Worm (Caenorhabditis elegans): Measurements from ENCODE around the gene flp-2.
A peak's percentile ranks its signal among the peaks of the same experiment; 100 is the strongest.

flp-2 gene

DNA sequence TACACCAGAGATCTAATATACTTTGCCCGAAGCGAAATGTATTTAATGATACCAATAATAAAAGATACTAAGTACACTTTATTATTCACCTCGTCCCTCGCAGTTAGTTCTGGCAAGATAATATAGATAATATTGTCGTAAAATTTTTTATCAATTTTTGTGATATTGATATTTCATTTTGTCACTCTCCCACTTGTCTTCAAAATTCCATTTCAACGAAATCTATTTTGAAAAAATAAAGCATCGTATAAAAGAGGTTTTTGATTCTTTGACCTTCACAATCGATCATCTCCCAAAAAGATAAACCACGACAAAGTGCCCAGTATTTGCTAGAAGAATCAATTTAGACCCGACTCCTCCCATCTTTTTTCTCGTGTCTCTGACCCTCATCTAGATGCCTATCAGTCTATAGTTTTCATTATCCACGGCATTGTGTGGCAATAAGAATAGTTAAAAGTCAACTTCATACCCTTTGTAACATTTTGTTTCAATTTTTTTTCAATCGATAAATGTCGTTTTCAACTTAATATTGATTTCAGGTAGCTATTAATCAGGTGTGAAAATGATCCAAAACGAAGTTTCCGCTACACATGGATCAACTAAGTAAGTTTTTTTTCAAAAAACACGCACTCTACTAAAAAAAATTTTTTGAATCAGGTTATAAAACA, 41.2 kb downstream of the flp-2 start, which contains the start of gene cbs-1:
Gene cbs-1 (plus strand): TSS at position 534 of the 668 bp plus-strand sequence.
- TF ChIP-seq bed-3 (GFP tag; optimal IDR thresholded peaks at IDR 0.05) (no peak), snpc-4 (tag; optimal IDR thresholded peaks at IDR 0.05) (no peak), nhr-2 (tag; optimal IDR thresholded peaks at IDR 0.05) (no peak), nhr-28 (tag; optimal IDR thresholded peaks at IDR 0.05) (no peak), blmp-1 (tag; optimal IDR thresholded peaks at IDR 0.05) (no peak), elt-1 (tag; optimal IDR thresholded peaks at IDR 0.05; ENCODE audit: borderline replicate concordance, insufficient read depth) (no peak), mep-1 (tag; optimal IDR thresholded peaks at IDR 0.05) (no peak), sptf-1 (tag; optimal IDR thresholded peaks at IDR 0.05) (no peak), lin-32 (GFP tag; optimal IDR thresholded peaks at IDR 0.05) (no peak)

DNA sequence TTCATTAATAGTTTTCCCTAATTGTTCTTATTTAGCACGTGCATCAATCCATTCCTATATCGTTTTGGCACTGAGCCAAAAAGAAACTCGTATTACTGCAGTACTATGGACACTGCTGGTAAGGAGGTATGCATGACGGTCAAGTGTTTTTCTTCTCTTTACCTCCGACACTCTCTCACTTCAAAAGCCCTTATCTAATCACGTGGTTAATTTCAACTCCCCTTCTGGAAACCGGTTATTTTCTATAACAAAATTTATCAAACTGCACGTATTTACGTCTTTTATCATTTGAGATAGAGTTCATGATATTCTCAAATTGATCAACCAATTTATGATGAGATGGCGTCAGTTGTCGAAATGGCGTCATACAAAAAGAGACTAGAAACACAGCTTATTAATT, 43.4 kb downstream of the flp-2 start:
- no peak for TF ChIP-seq ces-1 (GFP tag; optimal IDR thresholded peaks at IDR 0.05)
- no peak for TF ChIP-seq cnd-1 (tag; optimal IDR thresholded peaks at IDR 0.05)
- no peak for TF ChIP-seq M03D4.4 (tag; optimal IDR thresholded peaks at IDR 0.05)
- no peak for TF ChIP-seq bed-3 (GFP tag; optimal IDR thresholded peaks at IDR 0.05)
- no peak for TF ChIP-seq unc-120 (tag; optimal IDR thresholded peaks at IDR 0.05; ENCODE audit: poor library complexity, severe bottlenecking)
- TF ChIP-seq lin-32 (GFP tag; optimal IDR thresholded peaks at IDR 0.05) = no peak
- no peak for TF ChIP-seq mab-5 (tag; optimal IDR thresholded peaks at IDR 0.05)
- TF ChIP-seq flh-1 (GFP tag; optimal IDR thresholded peaks at IDR 0.05) = no peak
- no peak for TF ChIP-seq lsy-2 (tag; optimal IDR thresholded peaks at IDR 0.05)
- TF ChIP-seq nhr-28 (tag; optimal IDR thresholded peaks at IDR 0.05) = no peak
- no peak for TF ChIP-seq ceh-83 (GFP tag; optimal IDR thresholded peaks at IDR 0.05)
- TF ChIP-seq nhr-2 (tag; optimal IDR thresholded peaks at IDR 0.05) = no peak
- no peak for TF ChIP-seq ham-2 (GFP tag; optimal IDR thresholded peaks at IDR 0.05)
- no peak for TF ChIP-seq nhr-237 (tag; optimal IDR thresholded peaks at IDR 0.05)
- no peak for TF ChIP-seq hlh-1 (tag; optimal IDR thresholded peaks at IDR 0.05)

DNA sequence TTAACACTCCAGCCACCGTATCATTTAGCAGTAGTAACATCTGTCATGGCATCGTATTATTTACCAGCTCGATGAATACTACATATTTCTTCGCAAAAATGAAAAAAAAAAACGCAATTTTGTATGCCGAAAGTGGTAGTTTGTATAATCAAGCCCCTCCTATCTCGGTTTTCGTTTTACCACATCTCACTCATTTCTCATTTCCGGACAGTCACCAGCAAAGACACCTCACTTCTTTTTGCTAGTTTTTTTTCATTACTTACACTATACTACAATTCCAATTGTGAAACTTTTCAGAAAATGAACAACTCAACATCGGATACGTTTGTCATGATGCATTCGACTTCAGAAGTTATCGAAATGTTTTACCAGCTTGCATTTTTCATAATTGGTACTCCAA, 45.9 kb downstream of the flp-2 start, which contains the start of gene gnrr-3:
Gene gnrr-3 (plus strand): TSS at position 301 of the 400 bp plus-strand sequence.
- TF ChIP-seq nhr-12 (tag; optimal IDR thresholded peaks at IDR 0.05) (no peak), ces-1 (GFP tag; optimal IDR thresholded peaks at IDR 0.05) (no peak), ham-2 (GFP tag; optimal IDR thresholded peaks at IDR 0.05) (no peak), hlh-1 (tag; optimal IDR thresholded peaks at IDR 0.05) (no peak), blmp-1 (tag; optimal IDR thresholded peaks at IDR 0.05) (no peak), ceh-39 (tag; optimal IDR thresholded peaks at IDR 0.05) (no peak)

DNA sequence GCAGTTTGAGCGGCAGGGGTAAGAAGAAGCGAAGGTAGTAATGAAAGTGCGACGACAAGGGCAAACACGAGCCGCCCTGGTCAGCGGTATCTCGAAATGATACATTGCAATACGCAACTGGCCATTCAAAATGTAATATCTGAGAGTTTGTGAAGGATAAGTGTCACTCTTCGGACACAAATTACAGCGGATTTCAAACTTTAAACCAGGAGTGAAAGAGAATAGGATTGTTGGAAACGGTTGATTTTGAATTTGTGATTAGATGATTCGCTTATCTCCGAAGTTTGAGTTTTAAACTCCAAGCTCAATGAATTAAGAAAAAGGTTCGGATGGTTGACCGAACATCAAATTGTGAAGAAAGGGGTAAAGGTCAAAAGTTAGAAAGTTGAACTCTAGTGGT, 47.7 kb downstream of the flp-2 start, which contains the start of gene ZC374.2:
Gene ZC374.2 (minus strand): TSS at position 101 of the 400 bp plus-strand sequence.
- TF ChIP-seq pha-4 (tag; optimal IDR thresholded peaks at IDR 0.05) = no peak
- TF ChIP-seq hlh-1 (tag; optimal IDR thresholded peaks at IDR 0.05) = peak; percentile 34

DNA sequence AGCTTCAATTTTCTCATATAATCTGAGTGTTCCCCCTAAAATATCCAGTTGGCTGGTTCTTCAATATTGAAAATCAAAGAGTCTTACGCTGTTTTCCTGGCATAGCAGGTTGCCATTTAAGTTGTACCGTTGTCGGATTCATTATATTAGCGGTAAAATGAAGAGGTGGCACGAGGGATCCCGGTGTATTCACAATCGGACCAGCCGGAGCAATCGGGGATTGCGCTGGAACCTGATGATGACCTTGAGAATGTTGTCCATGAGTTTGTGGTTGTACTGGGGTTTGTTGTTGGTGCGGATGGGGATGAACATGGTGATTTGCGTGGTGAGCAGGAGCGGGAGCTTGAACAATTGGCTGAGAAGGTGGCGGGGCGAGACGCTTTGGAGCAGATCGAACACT, 50.6 kb downstream of the flp-2 start:
- TF ChIP-seq hlh-1 (tag; optimal IDR thresholded peaks at IDR 0.05) = no peak
- TF ChIP-seq ceh-83 (GFP tag; optimal IDR thresholded peaks at IDR 0.05) = no peak

Measured in whole organism, mixed stage, embryonic.